Fruit fly (Drosophila melanogaster) whole organism, embryonic: ENCODE results near the gene CG6231.

Experiments
- CG10366 ChIP-seq: fragments of 200-800 bp; sonication (Bioruptor generic); IDR thresholded peaks from 2 replicates; pipeline ENCODE4 v1.3.6; 2022; ENCODE audit warnings: missing biosample characterization, missing genetic modification characterization
- CG10543 ChIP-seq: fragments of 200-800 bp; sonication (Bioruptor generic); optimal IDR thresholded peaks from 3 replicates; lab custom pipeline; 2017; ENCODE audit warnings: missing biosample characterization, mild to moderate bottlenecking, missing genetic modification characterization, moderate library complexity
- CG4328 ChIP-seq: fragments of 200-800 bp; sonication (Bioruptor generic); optimal IDR thresholded peaks from 3 replicates; lab custom pipeline; 2017; ENCODE audit warnings: missing biosample characterization, missing genetic modification reagents, missing genetic modification characterization
- CG9727 ChIP-seq: fragments of 200-800 bp; sonication (Bioruptor generic); optimal IDR thresholded peaks from 3 replicates; lab custom pipeline; 2017; ENCODE audit warnings: missing biosample characterization, mild to moderate bottlenecking, missing genetic modification characterization
- Hey ChIP-seq: fragments of 200-800 bp; sonication (Bioruptor generic); optimal IDR thresholded peaks from 3 replicates; lab custom pipeline; 2018; ENCODE audit warnings: missing biosample characterization, mild to moderate bottlenecking, missing genetic modification characterization

dm6 chr3R:19644901-19645204 is 12.3 kb upstream of the CG6231 start, which contains the start of gene Nup58:
- TF ChIP-seq CG10366 (GFP tag; lab: Robert Waterston, UW) (no peak), CG4328 (no peak), CG9727 (no peak), CG10543 (GFP tag; lab: Kevin White, UChicago) (no peak), Hey (tag; lab: Kevin White, UChicago) (no peak)
